Worm (Caenorhabditis elegans): ENCODE results near the gene twk-36.

DNA sequence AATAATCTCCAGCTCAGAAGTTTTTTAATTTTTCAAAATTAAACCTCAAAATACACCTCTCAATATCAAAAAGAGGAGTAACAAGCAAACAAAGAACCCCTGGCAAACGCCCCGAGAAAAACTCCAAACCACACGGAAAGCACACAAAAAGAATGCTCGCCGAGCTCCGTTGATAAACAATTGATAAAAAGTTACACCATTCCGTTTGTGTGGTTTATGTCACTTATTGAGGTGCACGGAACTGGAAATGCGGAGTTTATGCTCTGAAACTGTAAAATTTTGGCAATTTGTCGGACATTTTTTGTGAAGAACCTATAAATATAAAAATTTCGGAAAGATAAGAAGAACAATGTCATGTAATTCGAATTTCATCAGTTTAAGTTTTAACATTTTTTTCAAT is 5.5 kb upstream of the twk-36 start:
- no peak for TF ChIP-seq nhr-10 (tag; optimal IDR thresholded peaks at IDR 0.05)
- TF ChIP-seq nhr-77 (tag; optimal IDR thresholded peaks at IDR 0.05): no peak
- TF ChIP-seq lin-39 (tag; optimal IDR thresholded peaks at IDR 0.05): no peak
- no peak for TF ChIP-seq elt-1 (tag; optimal IDR thresholded peaks at IDR 0.05)
- no peak for TF ChIP-seq R02D3.7 (tag; optimal IDR thresholded peaks at IDR 0.05)
